Worm (Caenorhabditis elegans) whole organism, mixed stage, embryonic: ENCODE results near the gene K01A6.6.

Experiments used
- M03D4.4 ChIP-seq: sonication (generic microtip); optimal IDR thresholded peaks from 2 replicates; lab custom pipeline; 2017; ENCODE audit warnings: mild to moderate bottlenecking, missing genetic modification characterization, missing compliant biosample characterization
- bed-3 ChIP-seq: fragments of 200-800 bp; sonication (Bioruptor generic); optimal IDR thresholded peaks from 3 replicates; lab custom pipeline; 2018; ENCODE audit warnings: mild to moderate bottlenecking, missing genetic modification characterization, moderate library complexity, missing compliant biosample characterization
- blmp-1 ChIP-seq: fragments of 150-350 bp; optimal IDR thresholded peaks from 2 replicates; lab custom pipeline; 2014; ENCODE audit warnings: missing biosample characterization, missing genetic modification characterization
- ceh-39 ChIP-seq: fragments of 150-350 bp; optimal IDR thresholded peaks from 2 replicates; lab custom pipeline; 2014; ENCODE audit warnings: missing biosample characterization, missing genetic modification characterization
- ceh-43 ChIP-seq: fragments of 200-800 bp; sonication (Bioruptor generic); optimal IDR thresholded peaks from 2 replicates; lab custom pipeline; 2018; ENCODE audit warnings: mild to moderate bottlenecking, missing genetic modification characterization, moderate library complexity, missing compliant biosample characterization
- ceh-83 ChIP-seq: fragments of 200-800 bp; sonication (Bioruptor generic); optimal IDR thresholded peaks from 2 replicates; lab custom pipeline; 2018; ENCODE audit warnings: mild to moderate bottlenecking, missing genetic modification characterization, missing compliant biosample characterization
- ces-1 ChIP-seq: fragments of 150-350 bp; optimal IDR thresholded peaks from 2 replicates; lab custom pipeline; 2014; ENCODE audit warnings: missing biosample characterization, missing genetic modification reagents, missing genetic modification characterization
- cnd-1 ChIP-seq: fragments of 200-800 bp; sonication (Bioruptor generic); optimal IDR thresholded peaks from 2 replicates; lab custom pipeline; 2018; ENCODE audit warnings: mild to moderate bottlenecking, missing genetic modification characterization, missing compliant biosample characterization
- drap-1 ChIP-seq: fragments of 200-800 bp; sonication (Bioruptor generic); optimal IDR thresholded peaks from 3 replicates; lab custom pipeline; 2018; ENCODE audit warnings: mild to moderate bottlenecking, missing genetic modification characterization, missing compliant biosample characterization
- elt-1 ChIP-seq: sonication (generic microtip); optimal IDR thresholded peaks from 2 replicates; lab custom pipeline; 2017; ENCODE audit warnings: missing genetic modification characterization, mild to moderate bottlenecking, missing compliant biosample characterization, antibody characterized with exemption, moderate library complexity, borderline replicate concordance; ENCODE audit not compliant: insufficient read depth
- elt-3 ChIP-seq: fragments of 150-350 bp; optimal IDR thresholded peaks from 2 replicates; lab custom pipeline; 2014; ENCODE audit warnings: missing biosample characterization, missing genetic modification characterization
- flh-1 ChIP-seq: fragments of 200-800 bp; sonication (Bioruptor generic); optimal IDR thresholded peaks from 2 replicates; lab custom pipeline; 2018; ENCODE audit warnings: mild to moderate bottlenecking, missing genetic modification characterization, moderate library complexity, missing compliant biosample characterization
- ham-2 ChIP-seq: fragments of 200-800 bp; sonication (Bioruptor generic); optimal IDR thresholded peaks from 2 replicates; lab custom pipeline; 2018; ENCODE audit warnings: mild to moderate bottlenecking, missing genetic modification characterization, missing compliant biosample characterization
- hlh-1 ChIP-seq: fragments of 150-350 bp; optimal IDR thresholded peaks from 2 replicates; lab custom pipeline; 2014; ENCODE audit warnings: missing biosample characterization, missing genetic modification reagents, missing genetic modification characterization
- lin-13 ChIP-seq: fragments of 150-350 bp; optimal IDR thresholded peaks from 2 replicates; lab custom pipeline; 2014; ENCODE audit warnings: missing biosample characterization, missing genetic modification characterization
- lin-32 ChIP-seq: fragments of 200-800 bp; sonication (Bioruptor generic); optimal IDR thresholded peaks from 2 replicates; lab custom pipeline; 2018; ENCODE audit warnings: mild to moderate bottlenecking, missing genetic modification characterization, missing compliant biosample characterization
- lsy-2 ChIP-seq: fragments of 150-350 bp; optimal IDR thresholded peaks from 2 replicates; lab custom pipeline; 2014; ENCODE audit warnings: missing biosample characterization, missing genetic modification characterization
- mab-5 ChIP-seq: fragments of 150-350 bp; optimal IDR thresholded peaks from 2 replicates; lab custom pipeline; 2014; ENCODE audit warnings: missing biosample characterization, missing genetic modification characterization
- mep-1 ChIP-seq: fragments of 150-350 bp; optimal IDR thresholded peaks from 2 replicates; lab custom pipeline; 2017; ENCODE audit warnings: missing biosample characterization, missing genetic modification reagents, missing genetic modification characterization, inconsistent platforms
- mls-2 ChIP-seq: sonication (generic microtip); optimal IDR thresholded peaks from 2 replicates; lab custom pipeline; 2016; ENCODE audit warnings: mild to moderate bottlenecking, missing genetic modification characterization, moderate library complexity, missing compliant biosample characterization
- nhr-12 ChIP-seq: fragments of 150-350 bp; optimal IDR thresholded peaks from 2 replicates; lab custom pipeline; 2014; ENCODE audit warnings: missing biosample characterization, missing genetic modification characterization
- nhr-2 ChIP-seq: fragments of 150-350 bp; optimal IDR thresholded peaks from 2 replicates; lab custom pipeline; 2014; ENCODE audit warnings: missing biosample characterization, missing genetic modification characterization
- nhr-237 ChIP-seq: fragments of 150-350 bp; optimal IDR thresholded peaks from 2 replicates; lab custom pipeline; 2014; ENCODE audit warnings: missing biosample characterization, missing genetic modification characterization
- nhr-28 ChIP-seq: fragments of 150-350 bp; optimal IDR thresholded peaks from 2 replicates; lab custom pipeline; 2014; ENCODE audit warnings: missing biosample characterization, missing genetic modification characterization
- nhr-76 ChIP-seq: sonication (generic microtip); optimal IDR thresholded peaks from 2 replicates; lab custom pipeline; 2017; ENCODE audit warnings: missing biosample characterization, missing genetic modification characterization
- pha-4 ChIP-seq: fragments of 150-350 bp; optimal IDR thresholded peaks from 2 replicates; lab custom pipeline; 2018; ENCODE audit warnings: missing biosample characterization, missing genetic modification reagents, missing genetic modification characterization
- sem-2 ChIP-seq: fragments of 200-800 bp; sonication (Bioruptor generic); optimal IDR thresholded peaks from 2 replicates; lab custom pipeline; 2018; ENCODE audit warnings: mild to moderate bottlenecking, missing genetic modification characterization, missing compliant biosample characterization
- sptf-1 ChIP-seq: sonication (generic microtip); optimal IDR thresholded peaks from 2 replicates; lab custom pipeline; 2017; ENCODE audit warnings: mild to moderate bottlenecking, missing genetic modification characterization, moderate library complexity, missing compliant biosample characterization
- tbx-8 ChIP-seq: fragments of 200-800 bp; sonication (Bioruptor generic); optimal IDR thresholded peaks from 2 replicates; lab custom pipeline; 2018; ENCODE audit warnings: mild to moderate bottlenecking, missing genetic modification characterization, moderate library complexity, missing compliant biosample characterization
- unc-120 ChIP-seq: sonication (generic microtip); optimal IDR thresholded peaks from 2 replicates; lab custom pipeline; 2017; ENCODE audit warnings: missing genetic modification characterization, missing compliant biosample characterization; ENCODE audit not compliant: poor library complexity, severe bottlenecking
- unc-39 ChIP-seq: fragments of 150-350 bp; optimal IDR thresholded peaks from 2 replicates; lab custom pipeline; 2014; ENCODE audit warnings: missing biosample characterization, missing genetic modification characterization
- unc-62 ChIP-seq: fragments of 150-350 bp; optimal IDR thresholded peaks from 2 replicates; lab custom pipeline; 2014; ENCODE audit warnings: missing biosample characterization, missing genetic modification reagents, missing genetic modification characterization
- zip-8 ChIP-seq: fragments of 150-350 bp; optimal IDR thresholded peaks from 2 replicates; lab custom pipeline; 2014; ENCODE audit warnings: missing biosample characterization, missing genetic modification characterization
- ztf-11 ChIP-seq: fragments of 150-350 bp; optimal IDR thresholded peaks from 2 replicates; lab custom pipeline; 2014; ENCODE audit warnings: missing biosample characterization, missing genetic modification characterization

K01A6.6 gene

ce11 chrIV:11701878-11702277 is 33.2 kb upstream of the K01A6.6 start:
- no peak for TF ChIP-seq blmp-1 (tag; lab: Kevin White, UChicago)
- no peak for TF ChIP-seq nhr-2 (tag; lab: Kevin White, UChicago)
- no peak for TF ChIP-seq ceh-39 (tag; lab: Kevin White, UChicago)
- TF ChIP-seq unc-62 (GFP tag; lab: Kevin White, UChicago): no peak
- TF ChIP-seq ztf-11 (tag; lab: Kevin White, UChicago): no peak
- TF ChIP-seq nhr-237 (tag; lab: Kevin White, UChicago): no peak
- TF ChIP-seq elt-1 (tag; lab: Kevin White, UChicago): no peak
- TF ChIP-seq, all 35 proteins: peak for 0

ce11 chrIV:11703685-11704296 is 31.3 kb upstream of the K01A6.6 start, which contains the start of the genes T22B3.3 and alg-3:
TSS of gene T22B3.3 (minus strand) at chrIV:11703785.
TSS of gene alg-3 (plus strand) at chrIV:11704246.
- TF ChIP-seq lin-32 (GFP tag; lab: Kevin White, UChicago) (no peak), nhr-76 (tag; lab: Kevin White, UChicago) (no peak), ceh-39 (tag; lab: Kevin White, UChicago) (no peak), M03D4.4 (tag; lab: Kevin White, UChicago) (no peak), elt-3 (tag; lab: Kevin White, UChicago) (no peak), ces-1 (GFP tag; lab: Kevin White, UChicago) (no peak), nhr-237 (tag; lab: Kevin White, UChicago) (no peak), nhr-12 (tag; lab: Kevin White, UChicago) (no peak), lin-13 (tag; lab: Kevin White, UChicago) (no peak), pha-4 (tag; lab: Kevin White, UChicago) (no peak), ceh-83 (GFP tag; lab: Kevin White, UChicago) (no peak), tbx-8 (no peak)
- TF ChIP-seq, all 35 proteins: peak for 0

- TF ChIP-seq blmp-1 (tag; lab: Kevin White, UChicago) (no peak), unc-62 (GFP tag; lab: Kevin White, UChicago) (peak; percentile 92), pha-4 (tag; lab: Kevin White, UChicago) (peak; percentile 31), mab-5 (tag; lab: Kevin White, UChicago) (no peak), zip-8 (tag; lab: Kevin White, UChicago) (no peak), lin-32 (GFP tag; lab: Kevin White, UChicago) (no peak), nhr-76 (tag; lab: Kevin White, UChicago) (no peak), sem-2 (no peak), sptf-1 (no peak), ceh-43 (GFP tag; lab: Kevin White, UChicago) (no peak), M03D4.4 (tag; lab: Kevin White, UChicago) (no peak), mep-1 (tag; lab: Kevin White, UChicago) (no peak), unc-120 (peak; percentile 75), elt-3 (tag; lab: Kevin White, UChicago) (no peak), nhr-12 (tag; lab: Kevin White, UChicago) (no peak), ceh-83 (GFP tag; lab: Kevin White, UChicago) (no peak), tbx-8 (no peak), bed-3 (GFP tag; lab: Kevin White, UChicago) (no peak), nhr-2 (tag; lab: Kevin White, UChicago) (no peak), ceh-39 (tag; lab: Kevin White, UChicago) (no peak), ztf-11 (tag; lab: Kevin White, UChicago) (no peak), mls-2 (tag; lab: Kevin White, UChicago) (no peak), unc-39 (no peak), nhr-237 (tag; lab: Kevin White, UChicago) (no peak), ces-1 (GFP tag; lab: Kevin White, UChicago) (no peak), lsy-2 (tag; lab: Kevin White, UChicago) (no peak), nhr-28 (no peak), flh-1 (GFP tag; lab: Kevin White, UChicago) (no peak), ham-2 (no peak), drap-1 (GFP tag; lab: Kevin White, UChicago) (no peak), hlh-1 (peak; percentile 16), elt-1 (tag; lab: Kevin White, UChicago) (no peak), cnd-1 (tag; lab: Kevin White, UChicago) (no peak)
These were observed 24.8 kb upstream of the K01A6.6 start for ce11 chrIV:11710331-11710730.
